Worm (Caenorhabditis elegans) whole organism, late embryonic: ENCODE data around the gene unc-2.
A peak's percentile ranks its signal among the peaks of the same experiment; 100 is the strongest.

Source experiments
- F13H6.1 ChIP-seq: sonication (generic microtip); optimal IDR thresholded peaks from 2 replicates; lab custom pipeline; 2016; ENCODE audit warnings: missing genetic modification characterization, missing compliant biosample characterization
- K02D7.2 ChIP-seq: sonication (generic microtip); optimal IDR thresholded peaks from 2 replicates; lab custom pipeline; 2017; ENCODE audit warnings: mild to moderate bottlenecking, missing genetic modification characterization, missing compliant biosample characterization
- T23F11.4 ChIP-seq: fragments of 200-800 bp; sonication (Bioruptor generic); optimal IDR thresholded peaks from 2 replicates; lab custom pipeline; 2018; ENCODE audit warnings: mild to moderate bottlenecking, missing genetic modification characterization, missing compliant biosample characterization
- Y22D7AL.16 ChIP-seq: sonication (generic microtip); optimal IDR thresholded peaks from 2 replicates; lab custom pipeline; 2016; ENCODE audit warnings: missing genetic modification characterization, missing compliant biosample characterization
- ahr-1 ChIP-seq: sonication (generic microtip); optimal IDR thresholded peaks from 2 replicates; lab custom pipeline; 2016; ENCODE audit warnings: missing genetic modification characterization, missing compliant biosample characterization
- ama-1 ChIP-seq: fragments of 150-350 bp; optimal IDR thresholded peaks from 2 replicates; lab custom pipeline; 2014
- ceh-14 ChIP-seq: sonication (generic microtip); optimal IDR thresholded peaks from 2 replicates; lab custom pipeline; 2016; ENCODE audit warnings: missing genotype, missing genetic modification characterization, missing compliant biosample characterization
- ceh-18 ChIP-seq: sonication (generic microtip); optimal IDR thresholded peaks from 2 replicates; lab custom pipeline; 2016; ENCODE audit warnings: missing genetic modification characterization, missing compliant biosample characterization
- ceh-19 ChIP-seq: fragments of 200-800 bp; sonication (Bioruptor generic); optimal IDR thresholded peaks from 2 replicates; lab custom pipeline; 2018; ENCODE audit warnings: mild to moderate bottlenecking, missing genetic modification characterization, missing compliant biosample characterization
- ceh-2 ChIP-seq: sonication (generic microtip); optimal IDR thresholded peaks from 2 replicates; lab custom pipeline; 2016; ENCODE audit warnings: missing genotype, missing genetic modification characterization, missing compliant biosample characterization
- ceh-24 ChIP-seq: sonication (generic microtip); optimal IDR thresholded peaks from 2 replicates; lab custom pipeline; 2016; ENCODE audit warnings: mild to moderate bottlenecking, missing genetic modification characterization, missing compliant biosample characterization
- ceh-30 ChIP-seq: fragments of 150-350 bp; optimal IDR thresholded peaks from 2 replicates; lab custom pipeline; 2014; ENCODE audit warnings: missing biosample characterization, missing genetic modification characterization
- ceh-31 ChIP-seq: sonication (generic microtip); optimal IDR thresholded peaks from 2 replicates; lab custom pipeline; 2016; ENCODE audit warnings: missing genetic modification characterization, missing compliant biosample characterization
- ceh-34 ChIP-seq: sonication (generic microtip); optimal IDR thresholded peaks from 2 replicates; lab custom pipeline; 2016; ENCODE audit warnings: mild to moderate bottlenecking, missing genetic modification characterization, missing compliant biosample characterization
- ceh-45 ChIP-seq: fragments of 200-800 bp; sonication (Bioruptor generic); IDR thresholded peaks from 2 replicates; pipeline ENCODE4 v1.3.6; 2022; ENCODE audit warnings: missing genetic modification reagents, missing genetic modification characterization, missing compliant biosample characterization
- ceh-6 ChIP-seq: fragments of 200-800 bp; sonication (Bioruptor generic); optimal IDR thresholded peaks from 2 replicates; lab custom pipeline; 2018; ENCODE audit warnings: mild to moderate bottlenecking, missing genetic modification characterization, missing compliant biosample characterization
- che-1 ChIP-seq: sonication (generic microtip); optimal IDR thresholded peaks from 2 replicates; lab custom pipeline; 2016; ENCODE audit warnings: mild to moderate bottlenecking, missing genetic modification characterization, missing compliant biosample characterization
- dve-1 ChIP-seq: sonication (generic microtip); optimal IDR thresholded peaks from 2 replicates; lab custom pipeline; 2017; ENCODE audit warnings: antibody characterized with exemption, mild to moderate bottlenecking, missing genetic modification characterization, missing compliant biosample characterization
- elt-2 ChIP-seq: sonication (generic microtip); optimal IDR thresholded peaks from 2 replicates; lab custom pipeline; 2016; ENCODE audit warnings: missing genetic modification reagents, missing genetic modification characterization, missing compliant biosample characterization
- elt-4 ChIP-seq: sonication (generic microtip); optimal IDR thresholded peaks from 2 replicates; lab custom pipeline; 2016; ENCODE audit warnings: missing genetic modification characterization, missing compliant biosample characterization
- ets-4 ChIP-seq: sonication (generic microtip); optimal IDR thresholded peaks from 2 replicates; lab custom pipeline; 2016; ENCODE audit warnings: missing genetic modification characterization, missing compliant biosample characterization
- eyg-1 ChIP-seq: sonication (generic microtip); optimal IDR thresholded peaks from 2 replicates; lab custom pipeline; 2016; ENCODE audit warnings: missing genotype, missing genetic modification characterization, missing compliant biosample characterization
- fax-1 ChIP-seq: sonication (generic microtip); optimal IDR thresholded peaks from 2 replicates; lab custom pipeline; 2016; ENCODE audit warnings: missing genotype, missing genetic modification characterization, missing compliant biosample characterization
- fkh-10 ChIP-seq: fragments of 150-350 bp; optimal IDR thresholded peaks from 2 replicates; lab custom pipeline; 2014; ENCODE audit warnings: missing biosample characterization, missing genetic modification reagents, missing genetic modification characterization
- fkh-6 ChIP-seq: sonication (generic microtip); optimal IDR thresholded peaks from 2 replicates; lab custom pipeline; 2016; ENCODE audit warnings: missing genetic modification characterization, missing compliant biosample characterization
- gmeb-2 ChIP-seq: sonication (generic microtip); optimal IDR thresholded peaks from 2 replicates; lab custom pipeline; 2016; ENCODE audit warnings: missing genetic modification characterization, inconsistent platforms, missing compliant biosample characterization
- hlh-13 ChIP-seq: fragments of 200-800 bp; sonication (Bioruptor generic); optimal IDR thresholded peaks from 2 replicates; lab custom pipeline; 2018; ENCODE audit warnings: mild to moderate bottlenecking, missing genetic modification characterization, missing compliant biosample characterization
- hlh-8 ChIP-seq: sonication (generic microtip); optimal IDR thresholded peaks from 2 replicates; lab custom pipeline; 2016; ENCODE audit warnings: missing genotype, missing genetic modification characterization, missing compliant biosample characterization
- lim-6 ChIP-seq: sonication (generic microtip); optimal IDR thresholded peaks from 2 replicates; lab custom pipeline; 2016; ENCODE audit warnings: missing genetic modification characterization, missing compliant biosample characterization
- lin-11 ChIP-seq: fragments of 200-800 bp; sonication (Bioruptor generic); optimal IDR thresholded peaks from 2 replicates; lab custom pipeline; 2018; ENCODE audit warnings: mild to moderate bottlenecking, missing genetic modification characterization, missing compliant biosample characterization
- mec-3 ChIP-seq: sonication (generic microtip); optimal IDR thresholded peaks from 2 replicates; lab custom pipeline; 2016; ENCODE audit warnings: borderline replicate concordance, missing genetic modification characterization, missing compliant biosample characterization
- nfya-1 ChIP-seq: sonication (generic microtip); optimal IDR thresholded peaks from 2 replicates; lab custom pipeline; 2017; ENCODE audit warnings: missing genetic modification characterization, mild to moderate bottlenecking, missing compliant biosample characterization, antibody characterized with exemption, moderate library complexity
- nhr-11 ChIP-seq: fragments of 150-350 bp; optimal IDR thresholded peaks from 2 replicates; lab custom pipeline; 2014; ENCODE audit warnings: missing biosample characterization, missing genetic modification characterization
- npax-4 ChIP-seq: sonication (generic microtip); optimal IDR thresholded peaks from 2 replicates; lab custom pipeline; 2016; ENCODE audit warnings: missing genetic modification characterization, missing compliant biosample characterization
- pat-9 ChIP-seq: fragments of 200-800 bp; sonication (Bioruptor generic); optimal IDR thresholded peaks from 2 replicates; lab custom pipeline; 2018; ENCODE audit warnings: mild to moderate bottlenecking, missing genetic modification characterization, moderate library complexity, missing compliant biosample characterization
- pax-1 ChIP-seq: fragments of 150-350 bp; optimal IDR thresholded peaks from 2 replicates; lab custom pipeline; 2014; ENCODE audit warnings: missing biosample characterization, missing genetic modification characterization
- pqm-1 ChIP-seq: sonication (generic microtip); optimal IDR thresholded peaks from 2 replicates; lab custom pipeline; 2016; ENCODE audit warnings: missing genetic modification characterization, missing compliant biosample characterization
- pros-1 ChIP-seq: fragments of 150-350 bp; optimal IDR thresholded peaks from 2 replicates; lab custom pipeline; 2014; ENCODE audit warnings: missing biosample characterization, missing genetic modification reagents, missing genetic modification characterization
- rnt-1 ChIP-seq: sonication (generic microtip); optimal IDR thresholded peaks from 2 replicates; lab custom pipeline; 2016; ENCODE audit warnings: missing genetic modification characterization, missing compliant biosample characterization
- sdc-2 ChIP-seq: sonication (generic microtip); optimal IDR thresholded peaks from 2 replicates; lab custom pipeline; 2016; ENCODE audit warnings: missing genotype, missing genetic modification characterization, missing compliant biosample characterization
- sox-2 ChIP-seq: fragments of 200-800 bp; sonication (Bioruptor generic); IDR thresholded peaks from 2 replicates; pipeline ENCODE4 v1.3.6; 2022; ENCODE audit warnings: missing genetic modification reagents, missing genetic modification characterization, missing compliant biosample characterization
- sox-4 ChIP-seq: sonication (generic microtip); optimal IDR thresholded peaks from 2 replicates; lab custom pipeline; 2017; ENCODE audit warnings: mild to moderate bottlenecking, missing genetic modification characterization, inconsistent platforms, missing compliant biosample characterization
- syd-9 ChIP-seq: sonication (generic microtip); optimal IDR thresholded peaks from 2 replicates; lab custom pipeline; 2016; ENCODE audit warnings: mild to moderate bottlenecking, missing genetic modification characterization, moderate library complexity, missing compliant biosample characterization
- tbx-2 ChIP-seq: sonication (generic microtip); optimal IDR thresholded peaks from 2 replicates; lab custom pipeline; 2016; ENCODE audit warnings: missing genetic modification characterization, missing compliant biosample characterization
- tbx-7 ChIP-seq: sonication (generic microtip); optimal IDR thresholded peaks from 2 replicates; lab custom pipeline; 2016; ENCODE audit warnings: missing genotype, missing genetic modification characterization, missing compliant biosample characterization
- ttx-3 ChIP-seq: sonication (generic microtip); optimal IDR thresholded peaks from 2 replicates; lab custom pipeline; 2016; ENCODE audit warnings: missing genetic modification reagents, missing genetic modification characterization, missing compliant biosample characterization
- unc-42 ChIP-seq: sonication (generic microtip); optimal IDR thresholded peaks from 2 replicates; lab custom pipeline; 2016; ENCODE audit warnings: missing genotype, missing genetic modification characterization, missing compliant biosample characterization
- unc-55 ChIP-seq: sonication (generic microtip); optimal IDR thresholded peaks from 2 replicates; lab custom pipeline; 2017; ENCODE audit warnings: missing biosample characterization, missing genetic modification reagents, missing genetic modification characterization
- unc-86 ChIP-seq: sonication (generic microtip); optimal IDR thresholded peaks from 2 replicates; lab custom pipeline; 2016; ENCODE audit warnings: missing genetic modification characterization, missing compliant biosample characterization
- zip-5 ChIP-seq: sonication (generic microtip); optimal IDR thresholded peaks from 2 replicates; lab custom pipeline; 2016; ENCODE audit warnings: missing genetic modification characterization, missing compliant biosample characterization

Gene unc-2

DNA sequence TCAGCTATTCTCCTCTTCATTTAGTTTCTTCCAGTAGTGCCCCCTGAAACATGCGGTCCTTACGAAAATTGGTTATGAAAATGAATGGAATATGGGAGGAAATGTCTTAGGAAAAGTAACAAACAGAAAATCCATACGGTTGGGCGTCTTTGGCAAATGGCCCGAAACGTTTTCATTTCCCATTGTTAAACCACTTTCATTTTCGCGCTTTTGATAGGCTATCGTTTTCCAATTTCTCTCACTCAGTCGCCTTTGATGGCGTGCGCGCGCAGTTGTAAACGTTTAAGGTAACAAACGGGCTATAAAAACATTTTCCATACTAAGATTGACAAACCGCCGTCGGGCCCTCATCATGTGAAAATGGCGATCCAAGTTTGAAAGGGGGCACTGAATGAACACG lies 31.7 kb upstream of the unc-2 start:
- TF ChIP-seq elt-4 (no peak), che-1 (tag; lab: Kevin White, UChicago) (no peak), sox-2 (GFP tag; lab: Robert Waterston, UW) (no peak), pros-1 (tag; lab: Kevin White, UChicago) (no peak), nfya-1 (tag; lab: Kevin White, UChicago) (no peak), fkh-10 (GFP tag; lab: Kevin White, UChicago) (no peak), zip-5 (tag; lab: Kevin White, UChicago) (no peak), ceh-34 (no peak), ets-4 (tag; lab: Kevin White, UChicago) (no peak), pax-1 (no peak), sdc-2 (no peak), ceh-2 (tag; lab: Kevin White, UChicago) (no peak), unc-55 (GFP tag; lab: Kevin White, UChicago) (no peak)

DNA sequence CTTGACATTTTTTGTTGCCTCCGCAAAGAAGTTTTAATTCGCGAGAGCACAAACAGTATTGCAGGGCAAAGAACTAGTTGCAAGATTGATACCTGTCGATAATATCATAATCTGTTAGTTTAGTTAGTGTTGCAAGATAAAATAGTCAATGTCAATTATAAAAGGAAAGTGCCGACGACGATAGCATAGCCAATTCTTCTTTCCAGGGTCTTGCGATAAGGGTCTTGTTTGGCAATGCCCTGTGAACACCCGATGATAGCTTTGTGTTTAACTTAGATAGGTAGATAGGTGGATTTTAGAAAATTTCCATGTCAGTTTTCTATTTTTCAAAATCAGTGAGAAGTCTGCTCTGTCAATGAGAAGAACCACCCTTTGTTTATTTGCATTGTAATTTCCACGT lies 31.0 kb upstream of the unc-2 start:
- TF ChIP-seq dve-1 (tag; lab: Kevin White, UChicago) (no peak), elt-2 (tag; lab: Kevin White, UChicago) (peak; percentile 90)

DNA sequence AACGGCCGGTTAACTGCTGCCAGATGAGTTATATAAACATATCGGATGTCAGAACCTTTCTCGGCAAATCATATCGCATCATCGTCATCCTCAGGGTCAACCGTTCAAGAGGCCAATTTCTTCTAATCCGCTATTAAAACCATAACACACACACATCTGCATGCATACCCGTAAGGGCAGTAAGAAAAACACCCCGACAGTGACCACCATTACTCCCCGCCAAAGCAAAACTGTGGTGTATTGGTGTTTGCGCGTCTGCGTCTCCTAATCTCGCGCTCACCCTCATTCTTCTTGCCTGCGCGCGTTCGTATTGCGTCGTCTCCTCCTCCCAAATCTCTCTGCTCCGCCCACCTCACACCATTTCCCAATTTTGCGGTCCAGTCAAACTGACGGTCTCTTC lies 30.2 kb upstream of the unc-2 start:
- TF ChIP-seq fkh-10 (GFP tag; lab: Kevin White, UChicago) (no peak), lin-11 (no peak), mec-3 (tag; lab: Kevin White, UChicago) (no peak), eyg-1 (tag; lab: Kevin White, UChicago) (no peak), fax-1 (tag; lab: Kevin White, UChicago) (no peak), nhr-11 (tag; lab: Kevin White, UChicago) (no peak), Y22D7AL.16 (tag; lab: Kevin White, UChicago) (no peak), K02D7.2 (tag; lab: Kevin White, UChicago) (no peak), sox-2 (GFP tag; lab: Robert Waterston, UW) (no peak), pqm-1 (tag; lab: Kevin White, UChicago) (no peak), ceh-6 (GFP tag; lab: Kevin White, UChicago) (no peak), gmeb-2 (no peak), ceh-14 (tag; lab: Kevin White, UChicago) (no peak), T23F11.4 (GFP tag; lab: Kevin White, UChicago) (no peak), ceh-19 (GFP tag; lab: Kevin White, UChicago) (no peak), ttx-3 (tag; lab: Kevin White, UChicago) (no peak), ceh-18 (tag; lab: Kevin White, UChicago) (no peak), nfya-1 (tag; lab: Kevin White, UChicago) (no peak), ceh-34 (peak; percentile 85), hlh-8 (tag; lab: Kevin White, UChicago) (no peak), npax-4 (tag; lab: Kevin White, UChicago) (no peak), tbx-2 (peak; percentile 62), ceh-30 (tag; lab: Kevin White, UChicago) (no peak), tbx-7 (no peak), hlh-13 (GFP tag; lab: Kevin White, UChicago) (no peak), ceh-45 (no peak), fkh-6 (tag; lab: Kevin White, UChicago) (peak; percentile 14), pros-1 (tag; lab: Kevin White, UChicago) (no peak), lim-6 (tag; lab: Kevin White, UChicago) (no peak), sox-4 (tag; lab: Kevin White, UChicago) (no peak), F13H6.1 (tag; lab: Kevin White, UChicago) (no peak), elt-2 (tag; lab: Kevin White, UChicago) (no peak), pat-9 (tag; lab: Kevin White, UChicago) (no peak), dve-1 (tag; lab: Kevin White, UChicago) (no peak), ceh-31 (peak; percentile 4), syd-9 (tag; lab: Kevin White, UChicago) (no peak), unc-55 (GFP tag; lab: Kevin White, UChicago) (no peak), ahr-1 (tag; lab: Kevin White, UChicago) (no peak), unc-86 (tag; lab: Kevin White, UChicago) (no peak), ama-1 (lab: Kevin White, UChicago) (no peak), unc-42 (no peak), elt-4 (no peak), ceh-2 (tag; lab: Kevin White, UChicago) (peak; percentile 26), ceh-24 (tag; lab: Kevin White, UChicago) (no peak), rnt-1 (tag; lab: Kevin White, UChicago) (no peak)
